Worm (Caenorhabditis elegans) whole organism, dauer: ENCODE data around the gene Y59A8B.8.

ENCODE experiments used
- unc-62 ChIP-seq: sonication (generic microtip); optimal IDR thresholded peaks from 2 replicates; lab custom pipeline; 2017; ENCODE audit warnings: missing biosample characterization, missing genetic modification reagents, missing genetic modification characterization

Gene Y59A8B.8

DNA sequence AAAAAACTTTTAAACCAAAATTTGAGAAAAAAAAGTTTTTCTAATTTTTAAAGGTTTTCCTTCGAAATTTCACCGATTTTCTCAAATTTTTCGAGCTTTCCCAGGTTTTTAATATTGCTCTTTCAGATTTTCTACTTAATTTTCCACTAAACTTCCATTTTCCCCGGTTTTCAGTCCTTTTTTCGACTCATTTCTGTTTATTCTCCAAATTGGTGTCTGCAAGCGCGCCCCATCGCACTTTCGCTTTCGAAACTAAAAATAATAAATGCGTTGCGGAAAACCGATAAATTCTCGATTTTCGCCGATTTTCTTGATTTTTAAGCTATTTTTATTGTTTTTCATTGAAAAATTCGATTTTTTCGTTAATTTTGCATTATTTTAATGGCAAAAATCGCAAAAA, 44.6 kb downstream of the Y59A8B.8 start:
- no peak for TF ChIP-seq unc-62 (GFP tag; lab: Kevin White, UChicago)

DNA sequence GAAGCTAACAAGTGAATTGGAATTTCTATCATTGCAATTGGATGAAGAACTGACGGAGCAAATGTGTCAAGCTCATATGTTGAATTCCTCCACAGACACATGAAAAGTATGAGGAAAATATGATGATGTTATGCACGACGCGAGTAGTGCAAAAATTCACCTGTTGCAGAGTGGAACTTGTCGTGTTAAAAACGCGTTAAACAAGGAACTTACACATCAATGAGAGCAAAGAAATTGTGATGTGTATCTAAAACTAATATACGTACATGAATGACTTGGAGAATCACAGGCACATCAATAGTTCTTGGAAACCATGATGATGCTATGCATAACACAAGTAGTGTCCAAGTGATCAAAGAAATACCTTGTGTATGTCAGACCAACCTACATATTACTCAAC, 48.9 kb downstream of the Y59A8B.8 start, which contains the start of gene srh-134:
Gene srh-134 (minus strand): TSS at position 101 of the 400 bp plus-strand sequence.
- no peak for TF ChIP-seq unc-62 (GFP tag; lab: Kevin White, UChicago)

DNA sequence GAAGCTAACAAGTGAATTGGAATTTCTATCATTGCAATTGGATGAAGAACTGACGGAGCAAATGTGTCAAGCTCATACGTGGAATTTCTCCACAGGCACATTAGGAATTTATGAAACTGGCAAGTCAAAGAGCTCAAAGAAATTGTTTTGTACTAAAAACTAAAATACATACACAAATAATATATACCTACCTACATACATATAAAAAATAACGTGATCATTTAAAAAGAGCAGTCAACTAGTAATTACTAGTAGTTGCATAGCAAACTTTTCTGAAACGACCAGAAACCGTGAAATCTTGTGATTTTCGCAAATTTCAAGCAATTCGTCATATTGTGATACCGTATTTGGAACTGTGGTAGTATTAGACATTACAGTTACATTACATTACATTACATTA, 52.0 kb downstream of the Y59A8B.8 start, which contains the start of gene srh-133:
Gene srh-133 (minus strand): TSS at position 101 of the 400 bp plus-strand sequence.
- no peak for TF ChIP-seq unc-62 (GFP tag; lab: Kevin White, UChicago)
